Worm (Caenorhabditis elegans) whole organism, early embryonic: ENCODE measurements around the gene C16D2.1.

Experiments
- B0310.2 ChIP-seq: sonication (generic microtip); optimal IDR thresholded peaks from 2 replicates; lab custom pipeline; 2016; ENCODE audit warnings: mild to moderate bottlenecking, missing genetic modification characterization, missing compliant biosample characterization
- ama-1 ChIP-seq: fragments of 150-350 bp; optimal IDR thresholded peaks from 2 replicates; lab custom pipeline; 2014
- ceh-13 ChIP-seq: fragments of 200-800 bp; sonication (Bioruptor generic); optimal IDR thresholded peaks from 2 replicates; lab custom pipeline; 2018; ENCODE audit warnings: mild to moderate bottlenecking, missing genetic modification characterization, missing compliant biosample characterization
- ets-7 ChIP-seq: sonication (generic microtip); optimal IDR thresholded peaks from 2 replicates; lab custom pipeline; 2016; ENCODE audit warnings: missing genotype, missing genetic modification characterization, missing compliant biosample characterization
- hmg-4 ChIP-seq: fragments of 200-800 bp; sonication (Bioruptor generic); optimal IDR thresholded peaks from 2 replicates; lab custom pipeline; 2018; ENCODE audit warnings: mild to moderate bottlenecking, missing genetic modification characterization, missing compliant biosample characterization
- pes-1 ChIP-seq: fragments of 200-800 bp; sonication (Bioruptor generic); IDR thresholded peaks from 2 replicates; pipeline ENCODE4 v1.3.6; 2022; ENCODE audit warnings: missing genetic modification reagents, missing genetic modification characterization, missing compliant biosample characterization
- sea-1 ChIP-seq: fragments of 200-800 bp; sonication (Bioruptor generic); conservative IDR thresholded peaks from 2 replicates; pipeline ENCODE4 v1.3.6; 2022; ENCODE audit warnings: missing genetic modification characterization, missing compliant biosample characterization
- tbx-11 ChIP-seq: fragments of 200-800 bp; sonication (Bioruptor generic); IDR thresholded peaks from 2 replicates; pipeline ENCODE4 v1.3.6; 2022; ENCODE audit warnings: missing genetic modification characterization, missing compliant biosample characterization
- tra-4 ChIP-seq: sonication (generic microtip); optimal IDR thresholded peaks from 2 replicates; lab custom pipeline; 2017; ENCODE audit warnings: missing genetic modification characterization, missing compliant biosample characterization

DNA sequence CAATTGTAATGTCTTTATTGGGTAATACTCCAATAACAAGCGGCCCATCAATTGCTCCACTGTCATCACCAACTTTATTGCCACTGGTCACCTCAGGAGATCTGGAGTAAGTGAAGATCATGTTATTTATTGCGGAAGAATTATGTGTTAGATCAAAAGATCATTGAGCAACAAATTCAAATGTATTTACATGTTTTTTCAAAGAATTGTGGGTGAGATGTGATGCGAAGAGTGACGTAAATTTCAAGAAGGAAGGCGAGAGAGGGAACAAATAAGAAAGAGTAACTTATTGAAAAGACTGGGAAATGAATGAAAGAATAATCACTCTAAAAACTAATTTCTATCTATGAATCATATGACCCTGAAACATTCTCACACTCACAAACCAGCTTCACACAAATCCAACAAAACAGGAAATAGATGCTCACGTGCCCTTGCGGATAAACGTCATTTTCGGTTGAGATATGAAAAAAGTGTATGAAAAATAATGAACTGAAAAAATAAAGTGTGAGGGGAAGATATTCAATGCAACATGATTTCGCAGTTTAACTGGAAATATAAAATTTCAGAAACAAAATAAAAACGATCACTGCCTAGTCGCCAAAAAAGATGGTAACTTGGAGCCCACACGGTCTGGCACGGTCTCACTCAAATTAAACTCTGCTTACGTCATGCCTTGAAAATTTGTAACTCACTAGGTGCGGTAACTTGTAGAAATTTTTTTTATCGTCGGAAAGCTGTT lies 10.5 kb upstream of the C16D2.1 start:
- TF ChIP-seq tra-4 (tag; lab: Kevin White, UChicago) (no peak), ama-1 (no peak), ceh-13 (no peak), sea-1 (no peak), ets-7 (no peak), B0310.2 (no peak), tbx-11 (GFP tag; lab: Robert Waterston, UW) (no peak), pes-1 (GFP tag; lab: Robert Waterston, UW) (no peak), hmg-4 (GFP tag; lab: Kevin White, UChicago) (no peak)
